Fruit fly (Drosophila melanogaster) whole organism, prepupa: ENCODE results near the gene Pdhb.

ENCODE experiments used
- Blimp-1 ChIP-seq: fragments of 200-800 bp; sonication (Bioruptor generic); optimal IDR thresholded peaks from 3 replicates; lab custom pipeline; 2017; ENCODE audit warnings: missing biosample characterization, missing genetic modification characterization, mild to moderate bottlenecking, moderate library complexity, missing genetic modification reagents
- CG10631 ChIP-seq: fragments of 200-800 bp; sonication (Bioruptor generic); optimal IDR thresholded peaks from 2 replicates; lab custom pipeline; 2016; ENCODE audit warnings: missing biosample characterization, missing genetic modification characterization
- CG10669 ChIP-seq: fragments of 200-800 bp; sonication (Bioruptor generic); optimal IDR thresholded peaks from 3 replicates; lab custom pipeline; 2018; ENCODE audit warnings: missing biosample characterization, mild to moderate bottlenecking, missing genetic modification characterization, moderate library complexity
- CG11294 ChIP-seq: fragments of 200-800 bp; sonication (Bioruptor generic); IDR thresholded peaks from 2 replicates; pipeline ENCODE4 v1.3.6; 2022; ENCODE audit warnings: missing biosample characterization, missing genetic modification characterization
- CG15336 ChIP-seq: fragments of 200-800 bp; sonication (Bioruptor generic); IDR thresholded peaks from 2 replicates; pipeline ENCODE4 v1.3.6; 2022; ENCODE audit warnings: missing biosample characterization, missing genetic modification characterization
- CG1621 ChIP-seq: fragments of 200-800 bp; sonication (Bioruptor generic); optimal IDR thresholded peaks from 3 replicates; lab custom pipeline; 2018; ENCODE audit warnings: missing biosample characterization, mild to moderate bottlenecking, missing genetic modification characterization
- CG16779 ChIP-seq: fragments of 200-800 bp; sonication (Bioruptor generic); optimal IDR thresholded peaks from 3 replicates; lab custom pipeline; 2017; ENCODE audit warnings: missing biosample characterization, mild to moderate bottlenecking, missing genetic modification characterization
- CG3032 ChIP-seq: fragments of 200-800 bp; optimal IDR thresholded peaks from 2 replicates; lab custom pipeline; 2019; ENCODE audit warnings: missing biosample characterization, mild to moderate bottlenecking, missing genetic modification characterization, moderate library complexity
- CG34406 ChIP-seq: fragments of 200-800 bp; sonication (Bioruptor generic); optimal IDR thresholded peaks from 3 replicates; lab custom pipeline; 2016; ENCODE audit warnings: missing biosample characterization, missing genetic modification characterization
- CG3919 ChIP-seq: fragments of 200-800 bp; sonication (Bioruptor generic); optimal IDR thresholded peaks from 3 replicates; lab custom pipeline; 2016; ENCODE audit warnings: missing biosample characterization, missing genetic modification characterization
- CG6163 ChIP-seq: fragments of 200-800 bp; sonication (Bioruptor generic); IDR thresholded peaks from 3 replicates; pipeline ENCODE4 v1.3.6; 2022; ENCODE audit warnings: missing biosample characterization, missing genetic modification characterization
- CG6276 ChIP-seq: fragments of 200-800 bp; sonication (Bioruptor generic); optimal IDR thresholded peaks from 2 replicates; lab custom pipeline; 2017; ENCODE audit warnings: missing biosample characterization, mild to moderate bottlenecking, missing genetic modification characterization
- CG6792 ChIP-seq: fragments of 200-800 bp; sonication (Bioruptor generic); optimal IDR thresholded peaks from 3 replicates; lab custom pipeline; 2016; ENCODE audit warnings: missing biosample characterization, missing genetic modification characterization
- CG6808 ChIP-seq: fragments of 200-800 bp; sonication (Bioruptor generic); optimal IDR thresholded peaks from 3 replicates; lab custom pipeline; 2017; ENCODE audit warnings: missing biosample characterization, missing genetic modification characterization, mild to moderate bottlenecking, moderate library complexity, missing genetic modification reagents
- CG8119 ChIP-seq: fragments of 200-800 bp; sonication (Bioruptor generic); IDR thresholded peaks from 3 replicates; pipeline ENCODE4 v1.3.6; 2022; ENCODE audit warnings: missing biosample characterization, missing genetic modification characterization
- CG8632 ChIP-seq: fragments of 200-800 bp; sonication (Bioruptor generic); optimal IDR thresholded peaks from 3 replicates; lab custom pipeline; 2016; ENCODE audit warnings: missing biosample characterization, missing genetic modification characterization
- CG9139 ChIP-seq: fragments of 200-800 bp; sonication (Bioruptor generic); optimal IDR thresholded peaks from 3 replicates; lab custom pipeline; 2017; ENCODE audit warnings: missing biosample characterization, mild to moderate bottlenecking, missing genetic modification characterization
- Eip75B ChIP-seq: fragments of 200-800 bp; sonication (Bioruptor generic); optimal IDR thresholded peaks from 3 replicates; lab custom pipeline; 2016; ENCODE audit warnings: missing biosample characterization, missing genetic modification characterization
- Eip78C ChIP-seq: fragments of 200-800 bp; sonication (Bioruptor generic); peaks from one replicate; lab custom pipeline; 2016; ENCODE audit warnings: missing biosample characterization, missing genetic modification characterization
- Hr39 ChIP-seq: fragments of 200-800 bp; sonication (Bioruptor generic); optimal IDR thresholded peaks from 2 replicates; lab custom pipeline; 2016; ENCODE audit warnings: missing biosample characterization, missing genetic modification characterization
- Met ChIP-seq: fragments of 200-800 bp; sonication (Bioruptor generic); optimal IDR thresholded peaks from 3 replicates; lab custom pipeline; 2016; ENCODE audit warnings: missing biosample characterization, missing genetic modification characterization
- Sox102F ChIP-seq: fragments of 200-800 bp; sonication (Bioruptor generic); optimal IDR thresholded peaks from 2 replicates; lab custom pipeline; 2016; ENCODE audit warnings: missing biosample characterization, mild to moderate bottlenecking, missing genetic modification characterization
- Sox14 ChIP-seq: fragments of 200-800 bp; sonication (Bioruptor generic); optimal IDR thresholded peaks from 3 replicates; lab custom pipeline; 2016; ENCODE audit warnings: missing biosample characterization, missing genetic modification characterization
- Sox15 ChIP-seq: fragments of 200-800 bp; sonication (Bioruptor generic); optimal IDR thresholded peaks from 3 replicates; lab custom pipeline; 2016; ENCODE audit warnings: missing biosample characterization, missing genetic modification characterization
- cyc ChIP-seq: fragments of 200-800 bp; sonication (Bioruptor generic); optimal IDR thresholded peaks from 3 replicates; lab custom pipeline; 2016; ENCODE audit warnings: missing biosample characterization, missing genetic modification characterization
- dsx ChIP-seq: fragments of 200-800 bp; optimal IDR thresholded peaks from 3 replicates; lab custom pipeline; 2019; ENCODE audit warnings: missing biosample characterization, mild to moderate bottlenecking, missing genetic modification characterization, moderate library complexity; ENCODE audit not compliant: poor library complexity, severe bottlenecking
- eg ChIP-seq: fragments of 200-800 bp; sonication (Bioruptor generic); IDR thresholded peaks from 3 replicates; pipeline ENCODE4 v1.3.6; 2022; ENCODE audit warnings: missing biosample characterization, missing genetic modification characterization
- esn ChIP-seq: fragments of 200-800 bp; sonication (Bioruptor generic); optimal IDR thresholded peaks from 2 replicates; lab custom pipeline; 2016; ENCODE audit warnings: missing biosample characterization, mild to moderate bottlenecking, missing genetic modification characterization, moderate library complexity
- fd85E ChIP-seq: fragments of 200-800 bp; sonication (Bioruptor generic); optimal IDR thresholded peaks from 3 replicates; lab custom pipeline; 2016; ENCODE audit warnings: missing biosample characterization, missing genetic modification characterization
- fkh ChIP-seq: fragments of 200-800 bp; sonication (Bioruptor generic); optimal IDR thresholded peaks from 3 replicates; lab custom pipeline; 2017; ENCODE audit warnings: missing biosample characterization, mild to moderate bottlenecking, missing genetic modification characterization, moderate library complexity
- net ChIP-seq: fragments of 200-800 bp; sonication (Bioruptor generic); optimal IDR thresholded peaks from 3 replicates; lab custom pipeline; 2016; ENCODE audit warnings: missing biosample characterization, missing genetic modification characterization
- spab ChIP-seq: fragments of 200-800 bp; sonication (Bioruptor generic); optimal IDR thresholded peaks from 2 replicates; lab custom pipeline; 2017; ENCODE audit warnings: missing biosample characterization, mild to moderate bottlenecking, missing genetic modification characterization, missing genetic modification reagents
- svp ChIP-seq: fragments of 200-800 bp; sonication (Bioruptor generic); peaks from one replicate; lab custom pipeline; 2016; ENCODE audit warnings: missing biosample characterization, missing genetic modification characterization

Pdhb gene

dm6 chr3R:29124128-29124527, 11.3 kb downstream of the Pdhb start (continued):
- TF ChIP-seq CG3919 = peak; percentile 80
- no peak for TF ChIP-seq CG6276 (GFP tag; lab: Kevin White, UChicago)
- peak; percentile 93 for TF ChIP-seq svp (GFP tag; lab: Kevin White, UChicago)
- TF ChIP-seq fd85E (GFP tag; lab: Kevin White, UChicago) = peak; percentile 14
- peak; percentile 48 for TF ChIP-seq CG1621 (tag; lab: Kevin White, UChicago)
- peak; percentile 68 for TF ChIP-seq CG3032 (tag; lab: Kevin White, UChicago)
- peak; percentile 89 for TF ChIP-seq esn (GFP tag; lab: Kevin White, UChicago)
- peak; percentile 90 for TF ChIP-seq CG6792 (GFP tag; lab: Kevin White, UChicago)
- peak; percentile 80 for TF ChIP-seq eg (GFP tag; lab: Robert Waterston, UW)
- peak; percentile 63 for TF ChIP-seq CG10669 (GFP tag; lab: Kevin White, UChicago)
- peak; percentile 13 for TF ChIP-seq Blimp-1
- peak; percentile 81 for TF ChIP-seq CG10631 (GFP tag; lab: Kevin White, UChicago)
- TF ChIP-seq CG16779 = no peak
- peak; percentile 81 for TF ChIP-seq Sox15
- TF ChIP-seq CG8632 (GFP tag; lab: Kevin White, UChicago) = peak; percentile 82
- TF ChIP-seq cyc = peak; percentile 89
- peak; percentile 69 for TF ChIP-seq CG8119
- TF ChIP-seq Hr39 (GFP tag; lab: Kevin White, UChicago) = peak; percentile 93
- peak; percentile 58 for TF ChIP-seq CG6808 (GFP tag; lab: Kevin White, UChicago)
- TF ChIP-seq Met (GFP tag; lab: Kevin White, UChicago) = peak; percentile 88
- TF ChIP-seq net (GFP tag; lab: Kevin White, UChicago) = peak; percentile 42
- TF ChIP-seq spab (GFP tag; lab: Kevin White, UChicago) = no peak
- TF ChIP-seq Sox102F (GFP tag; lab: Kevin White, UChicago) = peak; percentile 86
- TF ChIP-seq CG6163 (GFP tag; lab: Robert Waterston, UW) = peak; percentile 90
- peak; percentile 89 for TF ChIP-seq Eip75B (GFP tag; lab: Kevin White, UChicago)
- TF ChIP-seq Eip78C (GFP tag; lab: Kevin White, UChicago) = peak; percentile 90
- TF ChIP-seq CG15336 (GFP tag; lab: Robert Waterston, UW) = peak; percentile 62
- no peak for TF ChIP-seq CG9139
- peak; percentile 76 for TF ChIP-seq CG34406 (GFP tag; lab: Kevin White, UChicago)

dm6 chr3R:29130902-29131621, 18.2 kb downstream of the Pdhb start, which contains the start of the genes dgt6 and Vha100-1:
dgt6 (minus strand) TSS chr3R:29130972.
Vha100-1 (plus strand) TSS chr3R:29131193.
- TF ChIP-seq CG3032 (tag; lab: Kevin White, UChicago) (peak; percentile 48), Eip75B (GFP tag; lab: Kevin White, UChicago) (no peak), cyc (peak; percentile 39), esn (GFP tag; lab: Kevin White, UChicago) (peak; percentile 20), Sox14 (GFP tag; lab: Kevin White, UChicago) (peak; percentile 55)

dm6 chr3R:29138407-29138806, 25.5 kb downstream of the Pdhb start, which contains the start of the genes Alg13 and superdeath:
Alg13 (minus strand) TSS chr3R:29138573.
superdeath (plus strand) TSS chr3R:29138662.
- peak; percentile 82 for TF ChIP-seq fkh
- no peak for TF ChIP-seq Blimp-1

- TF ChIP-seq CG11294 (peak; percentile 28; the same call in 1 of the 2 replicates), dsx (no peak)
- TF ChIP-seq, all 60 proteins: peak for 1
These were observed 26.2 kb downstream of the Pdhb start for dm6 chr3R:29138961-29139527.
